Worm (Caenorhabditis elegans): ENCODE data around the gene F47D12.9.

The F47D12.9 gene

DNA sequence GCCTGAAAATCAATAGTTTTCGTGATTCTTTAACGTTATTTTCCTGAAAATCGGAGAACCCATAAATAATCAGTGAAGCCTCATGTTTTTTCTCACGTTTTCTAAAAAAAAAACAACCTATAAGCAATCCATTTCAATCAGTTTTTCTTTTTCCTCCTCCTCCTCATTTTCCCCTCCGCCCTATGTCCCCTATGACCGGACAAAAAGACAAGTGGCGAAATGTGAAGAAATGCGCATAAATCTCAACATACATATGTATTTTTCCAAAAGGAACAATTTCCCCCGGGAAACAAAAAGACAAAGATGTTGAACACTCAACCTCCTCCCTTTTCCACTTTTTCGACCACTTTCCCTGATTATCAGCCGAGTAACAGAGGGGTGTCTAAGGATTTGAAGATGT, 12.3 kb upstream of the F47D12.9 start (continued):
- no peak for TF ChIP-seq fkh-6 (tag; optimal IDR thresholded peaks at IDR 0.05)

DNA sequence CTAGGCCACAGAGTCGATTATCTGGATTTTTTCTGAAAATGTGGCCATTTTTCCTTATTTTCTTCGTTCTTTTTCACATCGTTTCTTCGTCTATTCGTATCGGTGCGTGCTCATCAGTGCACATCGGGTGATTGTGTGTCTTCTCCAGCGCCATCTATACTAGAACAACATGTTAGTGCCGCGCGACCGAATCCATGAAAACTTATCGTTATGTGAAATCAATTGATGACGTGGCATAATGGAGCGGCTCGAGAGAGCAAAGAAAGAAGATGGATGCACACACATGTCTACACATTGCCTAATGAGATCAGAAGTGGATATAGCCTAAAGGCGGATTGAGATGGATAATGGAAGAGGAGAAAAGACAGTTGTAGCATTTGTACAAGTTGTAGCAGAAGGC, 9.1 kb upstream of the F47D12.9 start:
- no peak for TF ChIP-seq elt-2 (tag; optimal IDR thresholded peaks at IDR 0.05)
- TF ChIP-seq unc-3 (GFP tag; conservative IDR thresholded peaks at IDR 0.05) = no peak
- no peak for TF ChIP-seq unc-3 (tag; optimal IDR thresholded peaks at IDR 0.05)
- TF ChIP-seq unc-42 (tag; optimal IDR thresholded peaks at IDR 0.05) = peak; percentile 34
- no peak for TF ChIP-seq zip-5 (tag; optimal IDR thresholded peaks at IDR 0.05)
- no peak for TF ChIP-seq hlh-6 (tag; optimal IDR thresholded peaks at IDR 0.05)

DNA sequence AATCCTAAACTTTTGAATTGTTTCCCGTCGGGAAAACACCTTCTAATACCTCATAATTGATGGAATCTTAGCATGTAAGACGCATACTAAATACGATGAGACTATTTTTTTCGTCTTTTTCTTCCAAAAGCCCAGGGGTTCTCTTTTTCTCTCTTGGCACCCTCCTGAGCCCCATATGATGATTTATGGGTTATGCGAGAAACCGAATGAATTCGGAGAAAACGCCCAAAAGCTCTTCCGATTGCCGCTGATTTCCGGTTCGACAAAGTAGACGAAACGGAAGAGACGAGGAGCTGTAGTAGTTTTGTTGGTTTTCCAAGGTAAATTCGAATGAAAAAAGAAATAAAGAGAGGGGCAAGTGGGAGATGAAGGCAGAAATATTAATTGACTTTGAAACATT, 8.3 kb upstream of the F47D12.9 start:
- TF ChIP-seq madf-2 (tag; optimal IDR thresholded peaks at IDR 0.05) = no peak
- TF ChIP-seq hlh-6 (tag; optimal IDR thresholded peaks at IDR 0.05) = no peak
- no peak for TF ChIP-seq C38D4.7 (GFP tag; optimal IDR thresholded peaks at IDR 0.05)
- TF ChIP-seq dmd-4 (tag; optimal IDR thresholded peaks at IDR 0.05; ENCODE audit: borderline replicate concordance) = no peak
- TF ChIP-seq ceh-30 (tag; optimal IDR thresholded peaks at IDR 0.05) = no peak
- TF ChIP-seq sox-2 (GFP tag; IDR thresholded peaks at IDR 0.05) = no peak

DNA sequence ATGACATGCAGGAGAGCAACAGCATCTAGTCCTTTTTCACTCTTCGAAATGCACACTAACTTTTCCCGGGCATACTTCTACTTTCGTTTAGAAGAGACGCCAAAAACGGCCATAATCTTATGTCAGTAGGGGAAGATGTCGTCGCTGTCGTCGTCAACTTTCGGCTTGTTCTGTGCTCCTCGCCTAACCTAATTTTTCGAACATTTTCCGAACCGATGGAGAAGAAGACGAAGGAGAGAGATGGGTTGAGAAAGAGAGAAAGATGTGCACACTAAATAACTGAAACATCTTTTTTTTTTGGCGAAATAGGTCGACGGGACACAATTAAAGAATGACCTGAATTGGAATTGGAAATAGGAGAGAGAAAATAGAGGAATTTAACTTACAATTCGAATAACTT, 7.2 kb upstream of the F47D12.9 start:
- TF ChIP-seq ceh-6 (GFP tag; optimal IDR thresholded peaks at IDR 0.05) (no peak), eyg-1 (tag; optimal IDR thresholded peaks at IDR 0.05) (no peak), C38D4.7 (GFP tag; optimal IDR thresholded peaks at IDR 0.05) (no peak), ceh-48 (tag; optimal IDR thresholded peaks at IDR 0.05) (no peak), ceh-9 (tag; optimal IDR thresholded peaks at IDR 0.05) (no peak), K09A11.1 (tag; optimal IDR thresholded peaks at IDR 0.05; ENCODE audit: insufficient read depth) (no peak), unc-42 (tag; optimal IDR thresholded peaks at IDR 0.05) (peak; percentile 90), madf-2 (tag; optimal IDR thresholded peaks at IDR 0.05) (no peak)

DNA sequence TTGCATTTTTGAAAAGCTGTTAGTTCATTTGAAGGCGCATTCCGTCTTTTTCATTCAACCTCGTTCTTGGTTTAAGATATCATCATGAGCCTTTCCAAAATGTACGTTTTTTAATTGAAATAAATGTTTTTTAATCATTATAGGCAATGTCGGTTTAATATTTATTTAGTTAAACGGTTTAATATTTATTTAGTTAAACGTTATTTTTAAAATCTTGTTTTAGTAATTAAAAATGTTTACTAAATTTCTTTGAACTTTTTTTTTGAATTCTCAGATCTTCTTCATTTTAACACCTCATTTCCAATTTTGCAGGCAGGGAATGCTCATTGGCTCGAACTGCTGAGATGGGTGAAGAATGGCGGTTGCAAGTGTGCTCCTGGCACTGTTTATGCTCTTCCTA, 5.9 kb upstream of the F47D12.9 start, which contains the start of gene gar-2:
TSS of gene gar-2 (plus strand) at position 301 of the 400 bp plus-strand sequence.
- TF ChIP-seq gmeb-2 (tag; optimal IDR thresholded peaks at IDR 0.05) (no peak), C38D4.7 (GFP tag; optimal IDR thresholded peaks at IDR 0.05) (no peak), odd-2 (tag; optimal IDR thresholded peaks at IDR 0.05) (no peak), C08G9.2 (tag; optimal IDR thresholded peaks at IDR 0.05) (no peak), hlh-13 (GFP tag; optimal IDR thresholded peaks at IDR 0.05) (no peak), che-1 (tag; optimal IDR thresholded peaks at IDR 0.05) (no peak), mec-3 (tag; optimal IDR thresholded peaks at IDR 0.05; ENCODE audit: borderline replicate concordance) (no peak), ceh-30 (tag; optimal IDR thresholded peaks at IDR 0.05) (no peak), ceh-48 (tag; optimal IDR thresholded peaks at IDR 0.05) (no peak), pha-4 (tag; optimal IDR thresholded peaks at IDR 0.05) (no peak)

DNA sequence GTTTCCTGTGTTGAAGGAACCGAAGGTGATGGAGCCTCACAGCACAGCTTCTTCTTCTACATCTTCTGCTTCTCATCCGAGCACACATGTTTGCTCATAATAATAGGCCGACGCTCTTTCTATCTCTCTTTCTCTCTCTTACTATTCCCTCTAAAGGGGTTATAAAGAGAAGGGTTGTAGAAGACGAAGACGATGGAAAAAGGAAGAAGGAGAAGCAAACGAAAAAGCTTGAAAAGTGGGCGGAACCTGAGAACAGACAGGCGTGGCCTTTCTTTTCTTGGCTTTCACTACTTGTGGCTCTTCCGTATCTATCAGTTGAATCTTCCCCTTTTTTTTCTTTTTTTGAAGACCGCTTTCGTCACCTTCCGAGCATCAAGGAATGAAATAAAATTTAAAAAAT, 4.7 kb upstream of the F47D12.9 start:
- TF ChIP-seq ceh-31 (tag; optimal IDR thresholded peaks at IDR 0.05) (no peak), unc-42 (tag; optimal IDR thresholded peaks at IDR 0.05) (peak; percentile 56), sdc-2 (tag; optimal IDR thresholded peaks at IDR 0.05) (no peak)

DNA sequence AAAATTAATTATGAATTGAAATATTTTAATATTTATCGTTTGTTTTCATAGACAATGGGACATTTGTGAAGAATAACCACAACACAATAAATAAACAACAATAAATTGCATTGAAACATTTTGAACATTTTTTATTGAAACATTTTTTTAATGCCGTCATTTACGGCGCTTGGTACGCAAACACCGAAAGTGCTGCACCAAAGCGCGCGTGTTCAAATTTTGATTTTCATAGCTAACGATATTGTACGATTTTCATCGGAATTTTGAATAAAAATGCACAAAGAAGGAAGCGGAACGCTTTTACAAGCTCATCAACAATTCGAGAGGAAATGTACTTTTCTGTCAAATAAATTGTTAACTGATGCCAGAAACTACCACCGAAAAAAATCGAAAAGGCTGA, 607 bp upstream of the F47D12.9 start:
- TF ChIP-seq ref-2 (tag; optimal IDR thresholded peaks at IDR 0.05) (no peak), ama-1 (optimal IDR thresholded peaks at IDR 0.05) (no peak)

DNA sequence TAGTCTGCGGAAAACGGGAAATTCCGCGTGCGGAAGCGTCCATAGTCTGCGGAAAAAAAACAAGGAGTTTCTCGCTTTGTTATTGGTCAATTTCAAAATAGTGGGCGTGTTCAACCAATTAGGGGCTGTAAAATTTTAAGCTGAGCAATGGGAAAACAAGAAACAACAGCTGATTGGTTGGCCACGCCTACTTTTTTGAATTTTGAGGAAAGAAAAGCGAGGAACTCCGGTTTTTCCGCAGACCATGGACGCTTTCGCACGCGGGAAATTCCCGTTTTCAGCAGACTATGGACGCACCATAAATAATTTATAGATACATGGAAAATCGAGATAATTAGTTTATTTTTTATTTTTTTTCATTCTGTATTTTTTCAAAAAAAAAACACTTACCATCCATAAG, 1.5 kb downstream of the F47D12.9 start:
- peak; percentile 23 for TF ChIP-seq nfya-1 (tag; optimal IDR thresholded peaks at IDR 0.05)

All from whole organism, late embryonic.